Worm (Caenorhabditis elegans) whole organism, midembryonic: Measurements from ENCODE around the gene ucr-2.2.

Experiments used
- flt-1 ChIP-seq: fragments of 200-800 bp; sonication (Bioruptor generic); IDR thresholded peaks from 2 replicates; pipeline ENCODE4 v1.3.6; 2022; ENCODE audit warnings: missing genetic modification characterization, missing compliant biosample characterization
- klf-2 ChIP-seq: fragments of 200-800 bp; sonication (Bioruptor generic); conservative IDR thresholded peaks from 2 replicates; pipeline ENCODE4 v1.3.6; 2022; ENCODE audit warnings: missing genetic modification reagents, missing genetic modification characterization, missing compliant biosample characterization
- med-1 ChIP-seq: sonication (generic microtip); optimal IDR thresholded peaks from 2 replicates; lab custom pipeline; 2017; ENCODE audit warnings: missing genetic modification characterization, mild to moderate bottlenecking, missing compliant biosample characterization, antibody characterized with exemption, missing genetic modification reagents; ENCODE audit not compliant: insufficient read depth
- tab-1 ChIP-seq: fragments of 200-800 bp; sonication (Bioruptor generic); IDR thresholded peaks from 2 replicates; pipeline ENCODE4 v1.3.6; 2022; ENCODE audit warnings: missing genetic modification characterization, missing compliant biosample characterization
- ztf-23 ChIP-seq: fragments of 200-800 bp; sonication (Bioruptor generic); IDR thresholded peaks from 2 replicates; pipeline ENCODE4 v1.3.6; 2022; ENCODE audit warnings: missing genetic modification reagents, missing genetic modification characterization, missing compliant biosample characterization
- ztf-29 ChIP-seq: fragments of 200-800 bp; sonication (Bioruptor generic); IDR thresholded peaks from 2 replicates; pipeline ENCODE4 v1.3.6; 2022; ENCODE audit warnings: missing genetic modification reagents, missing genetic modification characterization, missing compliant biosample characterization

DNA sequence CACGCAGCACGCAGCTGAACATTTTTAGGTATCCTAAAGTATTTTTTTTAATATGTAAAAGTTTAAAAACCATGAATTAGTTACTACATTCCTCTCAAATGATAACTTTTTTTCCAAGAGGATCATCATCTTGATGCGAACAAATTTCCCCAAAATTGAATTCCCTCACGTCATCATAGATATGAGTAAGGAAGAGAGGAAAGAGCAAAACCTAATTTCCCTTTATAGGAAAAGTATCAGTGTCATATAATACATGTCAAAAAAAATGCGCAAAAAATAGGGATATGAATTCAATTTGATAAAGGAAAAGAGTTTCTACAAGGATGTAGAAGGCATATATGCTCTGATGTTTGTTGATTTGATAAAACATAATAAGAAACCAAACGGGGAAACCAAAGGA, 26.4 kb downstream of the ucr-2.2 start:
- TF ChIP-seq med-1 (GFP tag; lab: Kevin White, UChicago) (no peak), tab-1 (GFP tag; lab: Robert Waterston, UW) (no peak), ztf-23 (GFP tag; lab: Robert Waterston, UW) (no peak), flt-1 (no peak), ztf-29 (GFP tag; lab: Robert Waterston, UW) (no peak), klf-2 (GFP tag; lab: Robert Waterston, UW) (no peak)
